Worm (Caenorhabditis elegans) whole organism, L3 larva: Measurements from ENCODE around the gene nhr-107.

ENCODE experiments used
- aly-2 ChIP-seq: fragments of 150-350 bp; optimal IDR thresholded peaks from 2 replicates; lab custom pipeline; 2014; ENCODE audit warnings: missing biosample characterization, missing genetic modification characterization
- ceh-16 ChIP-seq: sonication (generic microtip); optimal IDR thresholded peaks from 2 replicates; lab custom pipeline; 2017; ENCODE audit warnings: missing biosample characterization, missing genetic modification characterization
- eor-1 ChIP-seq, 2 experiments: fragments of 150-350 bp; optimal IDR thresholded peaks; 2 replicates each; lab custom pipeline; 2014 to 2018; ENCODE audit warnings: missing biosample characterization in 2 of 2, missing genetic modification characterization in 2 of 2
- jun-1 ChIP-seq: fragments of 150-350 bp; optimal IDR thresholded peaks from 2 replicates; lab custom pipeline; 2014; ENCODE audit warnings: missing biosample characterization, missing genetic modification reagents, missing genetic modification characterization
- lin-15B ChIP-seq: fragments of 150-350 bp; optimal IDR thresholded peaks from 2 replicates; lab custom pipeline; 2014; ENCODE audit warnings: missing biosample characterization, missing genetic modification characterization
- lin-39 ChIP-seq: fragments of 150-350 bp; optimal IDR thresholded peaks from 2 replicates; lab custom pipeline; 2018; ENCODE audit warnings: missing biosample characterization, missing genetic modification reagents, missing genetic modification characterization
- nhr-76 ChIP-seq: fragments of 150-350 bp; sonication (generic microtip); optimal IDR thresholded peaks from 5 replicates; lab custom pipeline; 2014; ENCODE audit warnings: missing biosample characterization, missing genetic modification characterization
- nhr-77 ChIP-seq: fragments of 150-350 bp; optimal IDR thresholded peaks from 2 replicates; lab custom pipeline; 2014; ENCODE audit warnings: missing biosample characterization, missing genetic modification characterization
- pqm-1 ChIP-seq: fragments of 150-350 bp; optimal IDR thresholded peaks from 2 replicates; lab custom pipeline; 2017; ENCODE audit warnings: missing biosample characterization, missing genetic modification characterization, inconsistent platforms
- snpc-4 ChIP-seq: fragments of 150-350 bp; optimal IDR thresholded peaks from 2 replicates; lab custom pipeline; 2014; ENCODE audit warnings: missing biosample characterization, missing genetic modification characterization
- tbx-2 ChIP-seq: sonication (generic microtip); optimal IDR thresholded peaks from 2 replicates; lab custom pipeline; 2016; ENCODE audit warnings: mild to moderate bottlenecking, missing genetic modification characterization, missing compliant biosample characterization
- unc-62 ChIP-seq: fragments of 150-350 bp; sonication (generic microtip); optimal IDR thresholded peaks from 4 replicates; lab custom pipeline; 2014; ENCODE audit warnings: missing biosample characterization, missing genetic modification reagents, missing genetic modification characterization
- ztf-11 ChIP-seq: fragments of 150-350 bp; optimal IDR thresholded peaks from 2 replicates; lab custom pipeline; 2014; ENCODE audit warnings: missing biosample characterization, missing genetic modification characterization

DNA sequence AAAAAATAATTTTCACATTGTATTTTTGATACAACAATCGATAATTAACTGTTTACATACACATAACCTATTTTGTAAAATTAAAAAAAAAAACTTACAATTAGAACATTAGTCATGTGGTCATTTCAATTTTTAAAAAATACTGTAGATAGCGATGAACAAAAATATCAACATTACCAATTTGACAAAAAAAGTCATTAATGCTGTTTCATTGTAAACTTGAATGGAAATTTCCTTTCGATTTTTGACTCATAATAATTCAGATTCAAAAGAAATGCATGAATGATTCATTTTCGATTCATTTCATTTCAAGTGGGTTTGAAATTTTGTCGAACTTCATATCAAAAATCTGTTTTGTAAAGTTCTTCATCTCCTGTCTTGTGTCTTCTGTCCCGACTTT lies 12.6 kb upstream of the nhr-107 start, which contains the start of gene C33G8.2:
- TF ChIP-seq eor-1 (tag; optimal IDR thresholded peaks at IDR 0.05; lab: Kevin White, UChicago): no peak
- TF ChIP-seq jun-1 (tag; lab: Kevin White, UChicago): no peak
- no peak for TF ChIP-seq nhr-77 (tag; lab: Kevin White, UChicago)
- TF ChIP-seq snpc-4: no peak
- no peak for TF ChIP-seq tbx-2 (tag; lab: Kevin White, UChicago)
- TF ChIP-seq pqm-1 (tag; lab: Kevin White, UChicago): no peak
- no peak for TF ChIP-seq ztf-11 (tag; lab: Kevin White, UChicago)
- TF ChIP-seq nhr-76 (tag; lab: Kevin White, UChicago): no peak
- TF ChIP-seq lin-15B (tag; lab: Kevin White, UChicago): no peak
- TF ChIP-seq unc-62 (GFP tag; lab: Kevin White, UChicago): no peak
- TF ChIP-seq ceh-16 (tag; lab: Kevin White, UChicago): no peak
- no peak for TF ChIP-seq aly-2 (tag; lab: Kevin White, UChicago)
- no peak for TF ChIP-seq lin-39 (tag; lab: Kevin White, UChicago)
